Fruit fly (Drosophila melanogaster) whole organism, embryonic: ENCODE results near the gene Lst8.

Experiments used
- Adf1 ChIP-seq: fragments of 200-800 bp; sonication (Bioruptor generic); IDR thresholded peaks from 2 replicates; pipeline ENCODE4 v1.3.6; 2022; ENCODE audit warnings: missing biosample characterization, missing genetic modification characterization
- Asciz ChIP-seq: fragments of 200-800 bp; sonication (Bioruptor generic); optimal IDR thresholded peaks from 2 replicates; lab custom pipeline; 2017; ENCODE audit warnings: missing biosample characterization, mild to moderate bottlenecking, missing genetic modification characterization, missing genetic modification reagents
- Bteb2 ChIP-seq: fragments of 200-800 bp; sonication (Bioruptor generic); optimal IDR thresholded peaks from 2 replicates; lab custom pipeline; 2016; ENCODE audit warnings: missing biosample characterization, missing genetic modification characterization
- CG10147 ChIP-seq: fragments of 200-800 bp; sonication (Bioruptor generic); optimal IDR thresholded peaks from 2 replicates; lab custom pipeline; 2019; ENCODE audit warnings: missing biosample characterization, mild to moderate bottlenecking, missing genetic modification characterization, moderate library complexity
- CG11085 ChIP-seq: fragments of 200-800 bp; sonication (Bioruptor generic); IDR thresholded peaks from 2 replicates; pipeline ENCODE4 v1.3.6; 2022; ENCODE audit warnings: missing biosample characterization, missing genetic modification characterization
- CG12155 ChIP-seq: fragments of 200-800 bp; sonication (Bioruptor generic); optimal IDR thresholded peaks from 3 replicates; lab custom pipeline; 2016; ENCODE audit warnings: missing biosample characterization, missing genetic modification characterization
- CG15696 ChIP-seq: fragments of 200-800 bp; sonication (Bioruptor generic); optimal IDR thresholded peaks from 2 replicates; lab custom pipeline; 2019; ENCODE audit warnings: missing biosample characterization, mild to moderate bottlenecking, missing genetic modification characterization, moderate library complexity
- CG16779 ChIP-seq: fragments of 200-800 bp; sonication (Bioruptor generic); IDR thresholded peaks from 2 replicates; pipeline ENCODE4 v1.3.6; 2022; ENCODE audit warnings: missing biosample characterization, missing genetic modification characterization
- CG16863 ChIP-seq: fragments of 200-800 bp; sonication (Bioruptor generic); optimal IDR thresholded peaks from 3 replicates; lab custom pipeline; 2016; ENCODE audit warnings: missing biosample characterization, missing genetic modification characterization
- CG17568 ChIP-seq: fragments of 200-800 bp; sonication (Bioruptor generic); optimal IDR thresholded peaks from 2 replicates; lab custom pipeline; 2018; ENCODE audit warnings: missing biosample characterization, mild to moderate bottlenecking, missing genetic modification characterization, moderate library complexity
- CG18476 ChIP-seq: fragments of 200-800 bp; sonication (Bioruptor generic); optimal IDR thresholded peaks from 2 replicates; lab custom pipeline; 2016; ENCODE audit warnings: missing biosample characterization, mild to moderate bottlenecking, missing genetic modification characterization
- CG2199 ChIP-seq: fragments of 200-800 bp; sonication (Bioruptor generic); IDR thresholded peaks from 3 replicates; pipeline ENCODE4 v1.3.6; 2022; ENCODE audit warnings: missing biosample characterization, missing genetic modification characterization
- CG2712 ChIP-seq: fragments of 200-800 bp; optimal IDR thresholded peaks from 3 replicates; lab custom pipeline; 2019; ENCODE audit warnings: missing biosample characterization, mild to moderate bottlenecking, missing genetic modification characterization, moderate library complexity
- CG2875 ChIP-seq: fragments of 200-800 bp; sonication (Bioruptor generic); optimal IDR thresholded peaks from 2 replicates; lab custom pipeline; 2017; ENCODE audit warnings: missing biosample characterization, mild to moderate bottlenecking, missing genetic modification characterization, missing genetic modification reagents
- CG3995 ChIP-seq: fragments of 200-800 bp; sonication (Bioruptor generic); optimal IDR thresholded peaks from 3 replicates; lab custom pipeline; 2016; ENCODE audit warnings: missing biosample characterization, missing genetic modification characterization
- CG4360 ChIP-seq: fragments of 200-800 bp; sonication (Bioruptor generic); IDR thresholded peaks from 2 replicates; pipeline ENCODE4 v1.3.6; 2022; ENCODE audit warnings: missing biosample characterization, missing genetic modification characterization
- CG43689 ChIP-seq: fragments of 200-800 bp; sonication (Bioruptor generic); IDR thresholded peaks from 2 replicates; pipeline ENCODE4 v1.3.6; 2022; ENCODE audit warnings: missing biosample characterization, missing genetic modification characterization
- CG6765 ChIP-seq: fragments of 200-800 bp; sonication (Bioruptor generic); optimal IDR thresholded peaks from 3 replicates; lab custom pipeline; 2017; ENCODE audit warnings: missing biosample characterization, mild to moderate bottlenecking, missing genetic modification characterization
- CG6791 ChIP-seq: fragments of 200-800 bp; sonication (Bioruptor generic); IDR thresholded peaks from 3 replicates; pipeline ENCODE4 v1.3.6; 2022; ENCODE audit warnings: missing biosample characterization, missing genetic modification characterization; ENCODE audit not compliant: partially characterized antibody
- CG7357 ChIP-seq: fragments of 200-800 bp; sonication (Bioruptor generic); IDR thresholded peaks from 3 replicates; pipeline ENCODE4 v1.3.6; 2022; ENCODE audit warnings: missing biosample characterization, missing genetic modification characterization
- CG7372 ChIP-seq: fragments of 200-800 bp; sonication (Bioruptor generic); IDR thresholded peaks from 2 replicates; pipeline ENCODE4 v1.3.6; 2022; ENCODE audit warnings: missing biosample characterization, missing genetic modification characterization
- CG7556 ChIP-seq: fragments of 200-800 bp; sonication (Bioruptor generic); optimal IDR thresholded peaks from 2 replicates; lab custom pipeline; 2017; ENCODE audit warnings: missing biosample characterization, mild to moderate bottlenecking, missing genetic modification characterization
- CG9437 ChIP-seq: fragments of 200-800 bp; sonication (Bioruptor generic); optimal IDR thresholded peaks from 2 replicates; lab custom pipeline; 2018; ENCODE audit warnings: missing biosample characterization, mild to moderate bottlenecking, missing genetic modification characterization
- CG9876 ChIP-seq: fragments of 200-800 bp; sonication (Bioruptor generic); optimal IDR thresholded peaks from 2 replicates; lab custom pipeline; 2016; ENCODE audit warnings: missing biosample characterization, missing genetic modification characterization
- Dbx ChIP-seq: fragments of 200-800 bp; sonication (Bioruptor generic); IDR thresholded peaks from 3 replicates; pipeline ENCODE4 v1.3.6; 2022; ENCODE audit warnings: missing biosample characterization, missing genetic modification characterization
- Dll ChIP-seq: fragments of 200-800 bp; sonication (Bioruptor generic); IDR thresholded peaks from 4 replicates; pipeline ENCODE4 v1.3.6; 2022; ENCODE audit warnings: missing biosample characterization, missing genetic modification characterization; ENCODE audit not compliant: partially characterized antibody
- Fer3 ChIP-seq: fragments of 200-800 bp; sonication (Bioruptor generic); optimal IDR thresholded peaks from 2 replicates; lab custom pipeline; 2018; ENCODE audit warnings: missing biosample characterization, mild to moderate bottlenecking, missing genetic modification characterization, moderate library complexity
- Gug ChIP-seq: fragments of 200-800 bp; sonication (Bioruptor generic); IDR thresholded peaks from 4 replicates; pipeline ENCODE4 v1.3.6; 2022; ENCODE audit warnings: missing biosample characterization, missing genetic modification characterization
- HLH4C ChIP-seq: fragments of 200-800 bp; sonication (Bioruptor generic); IDR thresholded peaks from 3 replicates; pipeline ENCODE4 v1.3.6; 2022; ENCODE audit warnings: missing biosample characterization, missing genetic modification characterization; ENCODE audit not compliant: partially characterized antibody
- HLH54F ChIP-seq: fragments of 200-800 bp; sonication (Bioruptor generic); optimal IDR thresholded peaks from 3 replicates; lab custom pipeline; 2016; ENCODE audit warnings: missing biosample characterization, missing genetic modification characterization
- Mrtf ChIP-seq: fragments of 200-800 bp; sonication (Bioruptor generic); IDR thresholded peaks from 3 replicates; pipeline ENCODE4 v1.3.6; 2022; ENCODE audit warnings: missing biosample characterization, missing genetic modification characterization
- NC2β ChIP-seq: fragments of 200-800 bp; sonication (Bioruptor generic); optimal IDR thresholded peaks from 2 replicates; lab custom pipeline; 2016; ENCODE audit warnings: missing biosample characterization, missing genetic modification characterization
- Nf-YC ChIP-seq: fragments of 200-800 bp; optimal IDR thresholded peaks from 3 replicates; lab custom pipeline; 2019; ENCODE audit warnings: missing biosample characterization, mild to moderate bottlenecking, missing genetic modification characterization, moderate library complexity
- Six4 ChIP-seq: fragments of 200-800 bp; sonication (Bioruptor generic); optimal IDR thresholded peaks from 2 replicates; lab custom pipeline; 2016; ENCODE audit warnings: missing biosample characterization, missing genetic modification characterization
- Usf ChIP-seq: fragments of 200-800 bp; sonication (Bioruptor generic); optimal IDR thresholded peaks from 2 replicates; lab custom pipeline; 2017; ENCODE audit warnings: missing genotype, missing biosample characterization, missing genetic modification characterization
- Xrp1 ChIP-seq: fragments of 200-800 bp; sonication (Bioruptor generic); IDR thresholded peaks from 2 replicates; pipeline ENCODE4 v1.3.6; 2022; ENCODE audit warnings: missing biosample characterization, missing genetic modification characterization
- eve ChIP-seq, 2 experiments: fragments of >200 bp; optimal IDR thresholded peaks; 2 replicates each; lab custom pipeline; 2017; ENCODE audit warnings: missing biosample characterization in 2 of 2, missing genetic modification characterization in 2 of 2
- hb ChIP-seq: fragments of 200-800 bp; sonication (Bioruptor generic); IDR thresholded peaks from 3 replicates; pipeline ENCODE4 v1.3.6; 2022; ENCODE audit warnings: missing biosample characterization, missing genetic modification characterization; ENCODE audit not compliant: partially characterized antibody
- ind ChIP-seq: fragments of 200-800 bp; sonication (Bioruptor generic); optimal IDR thresholded peaks from 3 replicates; lab custom pipeline; 2016; ENCODE audit warnings: missing biosample characterization, missing genetic modification characterization
- nerfin-1 ChIP-seq: fragments of 200-800 bp; sonication (Bioruptor generic); optimal IDR thresholded peaks from 3 replicates; lab custom pipeline; 2019; ENCODE audit warnings: missing biosample characterization, mild to moderate bottlenecking, missing genetic modification characterization, moderate library complexity
- pros ChIP-seq: fragments of 200-800 bp; sonication (Bioruptor generic); optimal IDR thresholded peaks from 3 replicates; lab custom pipeline; 2019; ENCODE audit warnings: missing biosample characterization, mild to moderate bottlenecking, missing genetic modification characterization, moderate library complexity
- repo ChIP-seq: fragments of 200-800 bp; sonication (Bioruptor generic); optimal IDR thresholded peaks from 2 replicates; lab custom pipeline; 2016; ENCODE audit warnings: missing biosample characterization, missing genetic modification characterization
- rib ChIP-seq: fragments of 200-800 bp; sonication (Bioruptor generic); IDR thresholded peaks from 2 replicates; pipeline ENCODE4 v1.3.6; 2022; ENCODE audit warnings: missing biosample characterization, missing genetic modification characterization
- ro ChIP-seq: fragments of 200-800 bp; sonication (Bioruptor generic); IDR thresholded peaks from 2 replicates; pipeline ENCODE4 v1.3.6; 2022; ENCODE audit warnings: missing biosample characterization, missing genetic modification characterization
- sug ChIP-seq: fragments of 200-800 bp; optimal IDR thresholded peaks from 2 replicates; lab custom pipeline; 2019; ENCODE audit warnings: missing biosample characterization, mild to moderate bottlenecking, missing genetic modification characterization, moderate library complexity
- tgo ChIP-seq: fragments of 200-800 bp; sonication (Bioruptor generic); IDR thresholded peaks from 3 replicates; pipeline ENCODE4 v1.3.6; 2022; ENCODE audit warnings: missing biosample characterization, missing genetic modification characterization
- tio ChIP-seq: fragments of 200-800 bp; sonication (Bioruptor generic); optimal IDR thresholded peaks from 2 replicates; lab custom pipeline; 2017; ENCODE audit warnings: missing biosample characterization, missing genetic modification characterization, inconsistent platforms
- twi ChIP-seq: fragments of 200-800 bp; optimal IDR thresholded peaks from 2 replicates; lab custom pipeline; 2019; ENCODE audit warnings: missing biosample characterization, mild to moderate bottlenecking, missing genetic modification characterization, moderate library complexity
- vnd ChIP-seq: fragments of 200-800 bp; sonication (Bioruptor generic); IDR thresholded peaks from 3 replicates; pipeline ENCODE4 v1.3.6; 2022; ENCODE audit warnings: missing biosample characterization, missing genetic modification characterization; ENCODE audit not compliant: partially characterized antibody
- zf30C ChIP-seq: fragments of 200-800 bp; sonication (Bioruptor generic); optimal IDR thresholded peaks from 3 replicates; lab custom pipeline; 2018; ENCODE audit warnings: missing biosample characterization, mild to moderate bottlenecking, missing genetic modification characterization
- zfh1 ChIP-seq: fragments of 200-800 bp; sonication (Bioruptor generic); IDR thresholded peaks from 3 replicates; pipeline ENCODE4 v1.3.6; 2022; ENCODE audit warnings: missing biosample characterization, missing genetic modification characterization

Gene Lst8

DNA sequence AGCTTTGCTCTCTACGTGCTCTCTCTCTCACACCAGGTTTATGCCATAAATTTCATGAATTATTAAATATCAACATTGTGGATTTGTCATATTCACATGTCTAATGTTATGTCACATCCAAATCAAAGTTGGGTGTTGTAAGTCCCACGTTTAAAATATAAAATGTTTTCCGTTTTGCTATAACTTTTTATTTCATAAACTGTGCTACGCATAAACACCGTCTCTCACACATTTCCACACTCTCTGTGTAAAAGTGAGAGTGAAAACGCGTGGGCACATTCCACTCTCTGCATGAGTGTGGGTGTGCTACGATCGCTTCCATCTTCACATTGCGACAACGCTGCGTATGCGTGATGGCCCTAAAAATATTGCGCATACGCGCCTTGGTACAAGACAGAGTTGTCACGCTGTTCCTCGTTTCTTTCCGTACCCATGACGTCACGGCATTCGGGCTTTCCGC is 35.0 kb upstream of the Lst8 start (continued):
- TF ChIP-seq pros (peak; percentile 72), ind (peak; percentile 95), CG18476 (GFP tag; lab: Kevin White, UChicago) (peak; percentile 96), CG15696 (tag; lab: Kevin White, UChicago) (peak; percentile 79), CG4360 (GFP tag; lab: Robert Waterston, UW) (peak; percentile 79), CG12155 (GFP tag; lab: Kevin White, UChicago) (peak; percentile 93), CG2712 (peak; percentile 97), repo (GFP tag; lab: Kevin White, UChicago) (peak; percentile 96), nerfin-1 (tag; lab: Kevin White, UChicago) (peak; percentile 96), CG6765 (GFP tag; lab: Kevin White, UChicago) (peak; percentile 99), Asciz (peak; percentile 98), CG7357 (GFP tag; lab: Robert Waterston, UW) (peak; percentile 82), rib (GFP tag; lab: Robert Waterston, UW) (peak; percentile 97), Fer3 (tag; lab: Kevin White, UChicago) (peak; percentile 99), CG2199 (peak; percentile 76; the same call in 1 of the 3 replicates), HLH4C (no peak), ro (GFP tag; lab: Robert Waterston, UW) (peak; percentile 51; the same call in 1 of the 2 replicates), CG7556 (peak; percentile 96), Dll (GFP tag; lab: Robert Waterston, UW) (0 out of 4 replicates have a peak, but pooled peaks have one; percentile 20), CG16779 (GFP tag; lab: Robert Waterston, UW) (peak; percentile 93), CG11085 (GFP tag; lab: Robert Waterston, UW) (peak; percentile 86; the same call in 1 of the 2 replicates), Adf1 (peak; percentile 78), CG3995 (peak; percentile 81), CG43689 (GFP tag; lab: Robert Waterston, UW) (peak; percentile 90), zfh1 (GFP tag; lab: Robert Waterston, UW) (peak; percentile 90), Bteb2 (GFP tag; lab: Kevin White, UChicago) (peak; percentile 98), Dbx (GFP tag; lab: Robert Waterston, UW) (peak; percentile 97), Usf (peak; percentile 80), twi (tag; lab: Kevin White, UChicago) (peak; percentile 88), Six4 (GFP tag; lab: Kevin White, UChicago) (peak; percentile 93), tgo (GFP tag; lab: Robert Waterston, UW) (peak; percentile 94), Gug (peak; percentile 72; the same call in 3 of the 4 replicates), HLH54F (GFP tag; lab: Kevin White, UChicago) (peak; percentile 94), CG9876 (GFP tag; lab: Kevin White, UChicago) (peak; percentile 86), Nf-YC (peak; percentile 92), Xrp1 (GFP tag; lab: Robert Waterston, UW) (peak; percentile 94), vnd (GFP tag; lab: Robert Waterston, UW) (no peak), CG9437 (GFP tag; lab: Kevin White, UChicago) (peak; percentile 88), CG6791 (no peak), CG17568 (GFP tag; lab: Kevin White, UChicago) (peak; percentile 97), eve (GFP tag; optimal IDR thresholded peaks at IDR 0.05; lab: Kevin White, UChicago) (peak in 1 of 2 experiments; percentile 98), Mrtf (GFP tag; lab: Robert Waterston, UW) (peak; percentile 93), CG16863 (peak; percentile 90), CG2875 (GFP tag; lab: Kevin White, UChicago) (peak; percentile 85), hb (GFP tag; lab: Robert Waterston, UW) (no peak), sug (tag; lab: Kevin White, UChicago) (peak; percentile 98), zf30C (GFP tag; lab: Kevin White, UChicago) (peak; percentile 20), CG10147 (peak; percentile 99), CG7372 (GFP tag; lab: Robert Waterston, UW) (peak; percentile 98), tio (peak; percentile 87), NC2β (GFP tag; lab: Kevin White, UChicago) (peak; percentile 86)
